Worm (Caenorhabditis elegans): ENCODE measurements around the gene ech-4.

The ech-4 gene

DNA sequence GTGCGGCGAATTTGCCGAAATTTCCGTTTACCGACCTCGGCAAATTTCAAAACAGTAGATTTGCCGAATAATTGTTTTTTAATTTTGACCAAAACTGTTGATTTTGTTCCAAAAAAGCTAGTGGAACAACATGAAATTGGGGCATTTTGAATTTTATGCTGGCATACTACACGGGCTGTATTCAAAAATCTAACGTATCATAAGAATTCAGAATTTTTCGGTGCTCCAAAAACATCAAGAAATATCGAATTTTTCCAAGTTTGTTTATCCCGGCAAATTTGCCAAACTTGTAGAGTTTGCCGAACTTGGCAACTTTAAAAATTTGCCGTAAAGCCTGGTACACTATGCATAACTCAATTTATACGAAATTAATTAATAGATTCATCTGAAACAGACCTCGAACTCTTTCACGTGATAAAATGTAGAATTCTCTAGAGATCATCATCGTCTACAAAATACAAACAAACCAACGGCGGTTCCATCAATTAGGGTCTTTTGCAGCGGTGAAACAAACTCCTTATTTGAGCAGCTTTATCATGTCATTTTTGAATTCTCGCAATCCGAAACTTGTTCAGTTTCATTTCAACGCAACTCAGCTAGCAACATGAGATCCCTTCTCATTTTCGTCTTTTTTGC, 12.0 kb upstream of the ech-4 start, which contains the start of gene R06F6.14:
R06F6.14 (plus strand) TSS at position 586 of the 636 bp plus-strand sequence.
- TF ChIP-seq nhr-77 (tag; optimal IDR thresholded peaks at IDR 0.05), result no peak
- TF ChIP-seq elt-3 (tag; optimal IDR thresholded peaks at IDR 0.05), result no peak
- no peak for TF ChIP-seq dpl-1 (GFP tag; optimal IDR thresholded peaks at IDR 0.05)
- no peak for TF ChIP-seq sptf-1 (tag; optimal IDR thresholded peaks at IDR 0.05)
- TF ChIP-seq pag-3 (tag; optimal IDR thresholded peaks at IDR 0.05; ENCODE audit: borderline replicate concordance, insufficient read depth), result no peak
- no peak for TF ChIP-seq fkh-8 (tag; optimal IDR thresholded peaks at IDR 0.05)
- TF ChIP-seq Y116A8C.19 (tag; optimal IDR thresholded peaks at IDR 0.05; ENCODE audit: borderline replicate concordance), result no peak
- TF ChIP-seq jun-1 (tag; optimal IDR thresholded peaks at IDR 0.05), result no peak
- no peak for TF ChIP-seq lin-13 (GFP tag; optimal IDR thresholded peaks at IDR 0.05)
- TF ChIP-seq ceh-63 (GFP tag; optimal IDR thresholded peaks at IDR 0.05), result no peak
- no peak for TF ChIP-seq efl-3 (GFP tag; optimal IDR thresholded peaks at IDR 0.05)
- TF ChIP-seq lin-14 (GFP tag; optimal IDR thresholded peaks at IDR 0.05), result no peak
- TF ChIP-seq unc-86 (tag; optimal IDR thresholded peaks at IDR 0.05), result no peak
- TF ChIP-seq hlh-17 (GFP tag; optimal IDR thresholded peaks at IDR 0.05; ENCODE audit: borderline replicate concordance), result no peak
- TF ChIP-seq ceh-8 (GFP tag; optimal IDR thresholded peaks at IDR 0.05), result no peak
- TF ChIP-seq swsn-7 (tag; optimal IDR thresholded peaks at IDR 0.05), result no peak
- TF ChIP-seq pax-3 (tag; optimal IDR thresholded peaks at IDR 0.05), result no peak
- no peak for TF ChIP-seq vab-15 (tag; optimal IDR thresholded peaks at IDR 0.05)

DNA sequence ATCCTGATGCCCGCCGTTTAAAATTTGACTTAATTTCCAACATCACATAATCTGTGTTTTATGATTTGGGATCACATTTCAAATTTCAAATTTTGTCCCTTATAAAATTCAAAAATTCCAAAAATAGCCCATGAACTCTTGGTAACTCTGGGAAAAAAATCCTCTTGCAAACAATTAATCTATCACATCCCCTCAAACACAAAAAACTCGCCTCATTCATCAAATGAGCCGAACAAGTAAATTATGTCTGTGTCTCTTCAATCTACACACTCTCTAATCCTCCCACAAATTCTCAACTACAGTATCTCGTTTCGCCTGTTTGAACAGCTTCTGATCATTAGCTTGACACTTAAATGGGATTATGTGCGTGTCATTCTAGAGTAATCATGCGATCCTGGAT, 10.1 kb upstream of the ech-4 start, which contains the start of gene msrp-7:
msrp-7 (plus strand) TSS at position 301 of the 400 bp plus-strand sequence.
- no peak for TF ChIP-seq sptf-1 (tag; optimal IDR thresholded peaks at IDR 0.05)
- no peak for TF ChIP-seq ceh-88 (GFP tag; IDR thresholded peaks at IDR 0.05)
- TF ChIP-seq nhr-28 (tag; optimal IDR thresholded peaks at IDR 0.05), result no peak
- no peak for TF ChIP-seq ceh-8 (GFP tag; optimal IDR thresholded peaks at IDR 0.05)
- no peak for TF ChIP-seq vab-15 (tag; optimal IDR thresholded peaks at IDR 0.05)
- no peak for TF ChIP-seq mab-9 (GFP tag; IDR thresholded peaks at IDR 0.05)
- no peak for TF ChIP-seq alr-1 (tag; optimal IDR thresholded peaks at IDR 0.05; ENCODE audit: borderline replicate concordance)
- no peak for TF ChIP-seq Y116A8C.19 (tag; optimal IDR thresholded peaks at IDR 0.05; ENCODE audit: borderline replicate concordance)
- no peak for TF ChIP-seq xbp-1 (tag; optimal IDR thresholded peaks at IDR 0.05)
- no peak for TF ChIP-seq tbx-2 (tag; optimal IDR thresholded peaks at IDR 0.05)
- no peak for TF ChIP-seq unc-30 (tag; optimal IDR thresholded peaks at IDR 0.05)
- TF ChIP-seq lin-35 (GFP tag; optimal IDR thresholded peaks at IDR 0.05), result no peak
- TF ChIP-seq ztf-4 (tag; optimal IDR thresholded peaks at IDR 0.05), result no peak
- TF ChIP-seq lin-13 (GFP tag; optimal IDR thresholded peaks at IDR 0.05), result no peak
- TF ChIP-seq nhr-90 (tag; optimal IDR thresholded peaks at IDR 0.05; ENCODE audit: poor library complexity), result no peak
- TF ChIP-seq snpc-4 (tag; optimal IDR thresholded peaks at IDR 0.05), result no peak

DNA sequence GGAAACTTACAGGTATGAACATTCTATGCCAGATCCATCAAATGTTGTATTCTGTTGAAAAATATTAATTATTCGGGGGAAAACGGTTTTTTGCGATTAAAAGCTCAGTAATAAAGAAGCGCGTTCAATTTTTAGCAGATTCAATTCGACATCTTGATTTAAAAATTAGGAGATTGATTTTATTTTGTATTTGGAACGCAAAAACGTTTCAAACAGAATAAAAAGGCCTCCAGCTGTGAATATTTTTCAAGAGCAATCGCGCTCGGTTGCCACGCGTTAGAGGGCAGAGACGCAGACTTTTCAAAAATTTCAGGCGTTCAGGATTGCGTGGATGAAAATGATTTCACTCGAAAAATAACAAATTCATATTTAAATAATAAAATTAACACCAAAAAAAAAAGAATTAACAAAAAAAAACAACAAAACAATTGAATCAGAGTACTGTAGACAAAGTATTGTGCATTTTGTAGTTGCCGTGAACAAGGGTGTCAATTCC, 855 bp upstream of the ech-4 start, which contains the start of gene R06F6.8:
R06F6.8 (minus strand) TSS at position 51 of the 496 bp plus-strand sequence.
- TF ChIP-seq blmp-1 (tag; optimal IDR thresholded peaks at IDR 0.05) (no peak), efl-1 (optimal IDR thresholded peaks at IDR 0.05) (peak; percentile 56 to 58), efl-1 (GFP tag; optimal IDR thresholded peaks at IDR 0.05 in 1 of 2) (peak; percentile 58 to 95), ceh-82 (tag; optimal IDR thresholded peaks at IDR 0.05) (peak in 1 of 3 experiments; percentile 20), F16B12.6 (tag; optimal IDR thresholded peaks at IDR 0.05) (peak; percentile 32), lin-39 (tag; optimal IDR thresholded peaks at IDR 0.05) (no peak), nhr-76 (tag; optimal IDR thresholded peaks at IDR 0.05) (no peak), nhr-237 (tag; optimal IDR thresholded peaks at IDR 0.05) (no peak), C34B4.2 (tag; optimal IDR thresholded peaks at IDR 0.05) (no peak), lir-3 (tag; optimal IDR thresholded peaks at IDR 0.05; ENCODE audit: poor library complexity) (no peak), egl-27 (tag; optimal IDR thresholded peaks at IDR 0.05) (no peak), ces-1 (GFP tag; optimal IDR thresholded peaks at IDR 0.05) (no peak), ama-1 (optimal IDR thresholded peaks at IDR 0.05) (no peak), grh-1 (GFP tag; IDR thresholded peaks at IDR 0.05) (no peak), isw-1 (GFP tag; IDR thresholded peaks at IDR 0.05) (no peak), xbp-1 (tag; optimal IDR thresholded peaks at IDR 0.05) (no peak), sup-37 (GFP tag; optimal IDR thresholded peaks at IDR 0.05) (no peak), fos-1 (tag; optimal IDR thresholded peaks at IDR 0.05) (no peak), lin-13 (GFP tag; optimal IDR thresholded peaks at IDR 0.05) (no peak), lsy-2 (tag; optimal IDR thresholded peaks at IDR 0.05) (peak in 1 of 2 experiments; percentile 59), ztf-4 (tag; optimal IDR thresholded peaks at IDR 0.05) (no peak), lin-35 (GFP tag; optimal IDR thresholded peaks at IDR 0.05) (peak; percentile 34 to 62), fkh-8 (tag; optimal IDR thresholded peaks at IDR 0.05) (no peak), ztf-11 (tag; optimal IDR thresholded peaks at IDR 0.05) (no peak)
